Fruit fly (Drosophila melanogaster): ENCODE results near the gene mh.

DNA sequence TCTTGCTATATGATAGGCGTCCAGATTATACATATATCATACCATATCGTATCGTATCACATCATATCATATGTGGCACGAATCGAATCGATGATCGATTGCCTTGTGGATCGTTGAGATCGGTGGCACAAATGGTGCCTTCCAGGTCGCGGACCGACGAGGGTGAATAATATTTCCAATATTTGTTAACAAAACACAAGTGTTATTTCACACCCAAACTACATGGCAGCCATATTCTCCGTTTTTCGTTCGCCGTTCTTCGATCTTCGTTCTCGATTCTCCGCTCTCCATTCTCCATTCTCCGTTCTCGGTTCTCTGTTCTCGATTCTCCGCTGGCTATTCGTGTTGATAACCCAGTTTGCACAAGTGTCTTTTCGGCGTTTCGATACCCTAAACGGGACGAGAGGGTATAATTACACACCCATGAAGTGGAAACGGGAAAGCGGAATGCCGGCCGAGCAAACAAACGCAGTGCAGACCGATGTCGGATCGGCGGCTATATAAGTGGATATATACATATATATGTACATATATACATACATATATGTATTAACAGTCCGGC, 26.6 kb upstream of the mh start:
- TF ChIP-seq kay (GFP tag; ENCODE audit: borderline replicate concordance) (no peak), CG14711 (tag; optimal IDR thresholded peaks at IDR 0.05) (no peak)

All from whole organism, adult.